Worm (Caenorhabditis elegans): ENCODE results near the gene fbxa-169.
"Not testable (repeated sequence)": the region's sequence is repeated elsewhere in the genome, so short reads cannot be mapped to it uniquely, and the experiment has no call there.

fbxa-169 gene

ce11 chrII:13641311-13641710, 7.0 kb upstream of the fbxa-169 start, which contains the start of gene fbxa-167:
Gene fbxa-167, plus strand, starts transcription at chrII:13641489.
- no peak for TF ChIP-seq unc-62 (GFP tag; optimal IDR thresholded peaks at IDR 0.05)

- TF ChIP-seq unc-62 (GFP tag; optimal IDR thresholded peaks at IDR 0.05), result not testable (repeated sequence)
These were observed 6.4 kb downstream of the fbxa-169 start, which contains the start of gene C31C9.9 for ce11 chrII:13654723-13655122. Gene C31C9.9, plus strand, starts transcription at chrII:13655023.

ce11 chrII:13661990-13662389, 13.7 kb downstream of the fbxa-169 start, which contains the start of gene C31C9.6:
Gene C31C9.6, minus strand, starts transcription at chrII:13662090.
- TF ChIP-seq unc-62 (GFP tag; optimal IDR thresholded peaks at IDR 0.05), result not testable (repeated sequence)

ce11 chrII:13664416-13664815, 16.1 kb downstream of the fbxa-169 start:
- TF ChIP-seq unc-62 (GFP tag; optimal IDR thresholded peaks at IDR 0.05), result no peak

ce11 chrII:13664993-13665680, 16.8 kb downstream of the fbxa-169 start:
- TF ChIP-seq unc-62 (GFP tag; optimal IDR thresholded peaks at IDR 0.05), result no peak

- no peak for TF ChIP-seq unc-62 (GFP tag; optimal IDR thresholded peaks at IDR 0.05)
These were observed 20.6 kb downstream of the fbxa-169 start, which contains the start of gene C31C9.7 for ce11 chrII:13668844-13669441. Gene C31C9.7, plus strand, starts transcription at chrII:13669104.

ce11 chrII:13670707-13671295, 22.5 kb downstream of the fbxa-169 start:
- TF ChIP-seq unc-62 (GFP tag; optimal IDR thresholded peaks at IDR 0.05), result no peak

ce11 chrII:13672057-13672456, 23.7 kb downstream of the fbxa-169 start:
- TF ChIP-seq unc-62 (GFP tag; optimal IDR thresholded peaks at IDR 0.05), result no peak

- no peak for TF ChIP-seq unc-62 (GFP tag; optimal IDR thresholded peaks at IDR 0.05)
These were observed 25.4 kb downstream of the fbxa-169 start for ce11 chrII:13673605-13674193.

- TF ChIP-seq unc-62 (GFP tag; optimal IDR thresholded peaks at IDR 0.05), result no peak
These were observed 26.9 kb downstream of the fbxa-169 start for ce11 chrII:13675212-13675611.

- TF ChIP-seq unc-62 (GFP tag; optimal IDR thresholded peaks at IDR 0.05), result no peak
These were observed 29.6 kb downstream of the fbxa-169 start for ce11 chrII:13677927-13678326.

- TF ChIP-seq unc-62 (GFP tag; optimal IDR thresholded peaks at IDR 0.05), result no peak
These were observed 30.3 kb downstream of the fbxa-169 start for ce11 chrII:13678555-13679119.

- no peak for TF ChIP-seq unc-62 (GFP tag; optimal IDR thresholded peaks at IDR 0.05)
These were observed 31.5 kb downstream of the fbxa-169 start for ce11 chrII:13679775-13680320.

- no peak for TF ChIP-seq unc-62 (GFP tag; optimal IDR thresholded peaks at IDR 0.05)
These were observed 32.7 kb downstream of the fbxa-169 start for ce11 chrII:13681063-13681462.

ce11 chrII:13685581-13685980, 37.3 kb downstream of the fbxa-169 start:
- TF ChIP-seq unc-62 (GFP tag; optimal IDR thresholded peaks at IDR 0.05), result no peak

ce11 chrII:13694712-13695111, 46.4 kb downstream of the fbxa-169 start, which contains the start of gene rpoa-1:
Gene rpoa-1, minus strand, starts transcription at chrII:13694795.
- no peak for TF ChIP-seq unc-62 (GFP tag; optimal IDR thresholded peaks at IDR 0.05)

Measured in whole organism, dauer.